Fruit fly (Drosophila melanogaster): ENCODE data around the gene Pak3.

dm6 chr3R:16469501-16470263, 16.1 kb upstream of the Pak3 start, which contains the start of the genes CG42232 and CSN5:
- no peak for TF ChIP-seq psq (optimal IDR thresholded peaks at IDR 0.05)
- TF ChIP-seq h (optimal IDR thresholded peaks at IDR 0.05): no peak

All from Kc167 (cell line).